Worm (Caenorhabditis elegans) whole organism, mixed stage, embryonic: ENCODE measurements around the gene rmif-2.

Experiments
- ceh-83 ChIP-seq: fragments of 200-800 bp; sonication (Bioruptor generic); optimal IDR thresholded peaks from 2 replicates; lab custom pipeline; 2018; ENCODE audit warnings: mild to moderate bottlenecking, missing genetic modification characterization, missing compliant biosample characterization
- drap-1 ChIP-seq: fragments of 200-800 bp; sonication (Bioruptor generic); optimal IDR thresholded peaks from 3 replicates; lab custom pipeline; 2018; ENCODE audit warnings: mild to moderate bottlenecking, missing genetic modification characterization, missing compliant biosample characterization
- lsy-2 ChIP-seq: fragments of 150-350 bp; optimal IDR thresholded peaks from 2 replicates; lab custom pipeline; 2014; ENCODE audit warnings: missing biosample characterization, missing genetic modification characterization
- mls-2 ChIP-seq: sonication (generic microtip); optimal IDR thresholded peaks from 2 replicates; lab custom pipeline; 2016; ENCODE audit warnings: mild to moderate bottlenecking, missing genetic modification characterization, moderate library complexity, missing compliant biosample characterization
- nhr-2 ChIP-seq: fragments of 150-350 bp; optimal IDR thresholded peaks from 2 replicates; lab custom pipeline; 2014; ENCODE audit warnings: missing biosample characterization, missing genetic modification characterization
- nhr-237 ChIP-seq: fragments of 150-350 bp; optimal IDR thresholded peaks from 2 replicates; lab custom pipeline; 2014; ENCODE audit warnings: missing biosample characterization, missing genetic modification characterization
- pha-4 ChIP-seq: fragments of 150-350 bp; optimal IDR thresholded peaks from 2 replicates; lab custom pipeline; 2018; ENCODE audit warnings: missing biosample characterization, missing genetic modification reagents, missing genetic modification characterization
- unc-62 ChIP-seq: fragments of 150-350 bp; optimal IDR thresholded peaks from 2 replicates; lab custom pipeline; 2014; ENCODE audit warnings: missing biosample characterization, missing genetic modification reagents, missing genetic modification characterization

- TF ChIP-seq pha-4 (tag; lab: Kevin White, UChicago): no peak
- no peak for TF ChIP-seq unc-62 (GFP tag; lab: Kevin White, UChicago)
- TF ChIP-seq nhr-237 (tag; lab: Kevin White, UChicago): no peak
- no peak for TF ChIP-seq mls-2 (tag; lab: Kevin White, UChicago)
- no peak for TF ChIP-seq drap-1 (GFP tag; lab: Kevin White, UChicago)
- no peak for TF ChIP-seq lsy-2 (tag; lab: Kevin White, UChicago)
- TF ChIP-seq ceh-83 (GFP tag; lab: Kevin White, UChicago): no peak
- TF ChIP-seq nhr-2 (tag; lab: Kevin White, UChicago): no peak
Measured at ce11 chrIV:1148425-1149151, 33.8 kb upstream of the rmif-2 start.
